Worm (Caenorhabditis elegans) whole organism, young adult: ENCODE data around the gene snf-9.

Source experiments
- B0019.2 ChIP-seq: fragments of 200-800 bp; sonication (Bioruptor generic); conservative IDR thresholded peaks from 2 replicates; pipeline ENCODE4 v1.3.6; 2022; ENCODE audit warnings: missing genetic modification reagents, missing genetic modification characterization, missing compliant biosample characterization
- B0035.1 ChIP-seq: sonication (generic microtip); optimal IDR thresholded peaks from 2 replicates; lab custom pipeline; 2016; ENCODE audit warnings: missing genetic modification characterization, mild to moderate bottlenecking, missing compliant biosample characterization, missing genotype, missing genetic modification reagents
- B0261.1 ChIP-seq: sonication (generic microtip); optimal IDR thresholded peaks from 2 replicates; lab custom pipeline; 2016; ENCODE audit warnings: mild to moderate bottlenecking, missing genetic modification characterization, moderate library complexity, missing compliant biosample characterization
- C06A6.2 ChIP-seq: fragments of 200-800 bp; sonication (Bioruptor generic); conservative IDR thresholded peaks from 2 replicates; pipeline ENCODE4 v1.3.6; 2022; ENCODE audit warnings: missing genetic modification characterization, missing compliant biosample characterization
- C17E4.6 ChIP-seq: fragments of 200-800 bp; sonication (Bioruptor generic); IDR thresholded peaks from 2 replicates; pipeline ENCODE4 v1.3.6; 2022; ENCODE audit warnings: missing genetic modification reagents, missing genetic modification characterization, missing compliant biosample characterization
- D2030.7 ChIP-seq: fragments of 200-800 bp; sonication (Bioruptor generic); IDR thresholded peaks from 2 replicates; pipeline ENCODE4 v1.3.6; 2022; ENCODE audit warnings: missing genetic modification reagents, missing genetic modification characterization, missing compliant biosample characterization
- F22D6.2 ChIP-seq: sonication (generic microtip); optimal IDR thresholded peaks from 2 replicates; lab custom pipeline; 2016; ENCODE audit warnings: mild to moderate bottlenecking, missing genetic modification characterization, missing compliant biosample characterization
- F52B5.7 ChIP-seq: sonication (generic microtip); optimal IDR thresholded peaks from 2 replicates; lab custom pipeline; 2016; ENCODE audit warnings: mild to moderate bottlenecking, missing genetic modification characterization, missing compliant biosample characterization
- K11D2.4 ChIP-seq: fragments of 200-800 bp; sonication (Bioruptor generic); IDR thresholded peaks from 2 replicates; pipeline ENCODE4 v1.3.6; 2022; ENCODE audit warnings: missing genetic modification reagents, missing genetic modification characterization, missing compliant biosample characterization
- K12H6.12 ChIP-seq: fragments of 200-800 bp; sonication (Bioruptor generic); optimal IDR thresholded peaks from 2 replicates; lab custom pipeline; 2018; ENCODE audit warnings: mild to moderate bottlenecking, missing genetic modification characterization, missing compliant biosample characterization
- Y79H2A.3 ChIP-seq: fragments of 200-800 bp; sonication (Bioruptor generic); conservative IDR thresholded peaks from 2 replicates; pipeline ENCODE4 v1.3.6; 2022; ENCODE audit warnings: missing genetic modification reagents, missing genetic modification characterization, missing compliant biosample characterization
- akir-1 ChIP-seq: fragments of 200-800 bp; sonication (Bioruptor generic); optimal IDR thresholded peaks from 2 replicates; lab custom pipeline; 2018; ENCODE audit warnings: mild to moderate bottlenecking, missing genetic modification characterization, moderate library complexity, missing compliant biosample characterization
- atf-7 ChIP-seq: sonication (generic microtip); optimal IDR thresholded peaks from 2 replicates; lab custom pipeline; 2017; ENCODE audit warnings: mild to moderate bottlenecking, missing genetic modification characterization, missing compliant biosample characterization
- bed-2 ChIP-seq: fragments of 200-800 bp; sonication (Bioruptor generic); IDR thresholded peaks from 2 replicates; pipeline ENCODE4 v1.3.6; 2022; ENCODE audit warnings: missing genetic modification reagents, missing genetic modification characterization, missing compliant biosample characterization
- ccch-3 ChIP-seq: fragments of 200-800 bp; sonication (Bioruptor generic); optimal IDR thresholded peaks from 2 replicates; lab custom pipeline; 2018; ENCODE audit warnings: mild to moderate bottlenecking, missing genetic modification characterization, missing compliant biosample characterization
- ceh-40 ChIP-seq: fragments of 200-800 bp; sonication (Bioruptor generic); IDR thresholded peaks from 2 replicates; pipeline ENCODE4 v1.3.6; 2022; ENCODE audit warnings: missing genetic modification characterization, missing compliant biosample characterization
- ceh-91 ChIP-seq: fragments of 200-800 bp; sonication (Bioruptor generic); IDR thresholded peaks from 2 replicates; pipeline ENCODE4 v1.3.6; 2022; ENCODE audit warnings: missing genetic modification reagents, missing genetic modification characterization, missing compliant biosample characterization
- dox-1 ChIP-seq: fragments of 200-800 bp; sonication (Bioruptor generic); IDR thresholded peaks from 2 replicates; pipeline ENCODE4 v1.3.6; 2022; ENCODE audit warnings: missing genetic modification reagents, missing genetic modification characterization, missing compliant biosample characterization
- dpl-1 ChIP-seq: fragments of 150-350 bp; optimal IDR thresholded peaks from 2 replicates; lab custom pipeline; 2014; ENCODE audit warnings: missing biosample characterization, missing genetic modification reagents, missing genetic modification characterization
- egl-44 ChIP-seq: fragments of 200-800 bp; sonication (Bioruptor generic); IDR thresholded peaks from 2 replicates; pipeline ENCODE4 v1.3.6; 2022; ENCODE audit warnings: missing genetic modification reagents, missing genetic modification characterization, missing compliant biosample characterization
- gei-17 ChIP-seq: fragments of 200-800 bp; sonication (Bioruptor generic); optimal IDR thresholded peaks from 2 replicates; lab custom pipeline; 2018; ENCODE audit warnings: mild to moderate bottlenecking, missing genetic modification characterization, missing compliant biosample characterization
- him-1 ChIP-seq: sonication (generic microtip); optimal IDR thresholded peaks from 2 replicates; lab custom pipeline; 2016; ENCODE audit warnings: missing genotype, missing genetic modification reagents, missing genetic modification characterization, missing compliant biosample characterization
- hlh-12 ChIP-seq: sonication (generic microtip); optimal IDR thresholded peaks from 2 replicates; lab custom pipeline; 2016; ENCODE audit warnings: missing genetic modification characterization, missing compliant biosample characterization
- hlh-26 ChIP-seq: fragments of 200-800 bp; sonication (Bioruptor generic); conservative IDR thresholded peaks from 2 replicates; pipeline ENCODE4 v1.3.6; 2022; ENCODE audit warnings: missing genetic modification reagents, missing genetic modification characterization, missing compliant biosample characterization
- hmg-1.2 ChIP-seq: fragments of 200-800 bp; sonication (Bioruptor generic); IDR thresholded peaks from 2 replicates; pipeline ENCODE4 v1.3.6; 2022; ENCODE audit warnings: missing genetic modification reagents, missing genetic modification characterization, missing compliant biosample characterization
- hrde-1 ChIP-seq: sonication (generic microtip); optimal IDR thresholded peaks from 2 replicates; lab custom pipeline; 2016; ENCODE audit warnings: missing genetic modification characterization, mild to moderate bottlenecking, missing compliant biosample characterization, moderate library complexity, missing genotype, missing genetic modification reagents, borderline replicate concordance
- lag-1 ChIP-seq: fragments of 200-800 bp; sonication (Bioruptor generic); IDR thresholded peaks from 2 replicates; pipeline ENCODE4 v1.3.6; 2022; ENCODE audit warnings: missing genetic modification reagents, missing genetic modification characterization, missing compliant biosample characterization
- let-526 ChIP-seq: fragments of 200-800 bp; sonication (Bioruptor generic); IDR thresholded peaks from 2 replicates; pipeline ENCODE4 v1.3.6; 2022; ENCODE audit warnings: missing genetic modification reagents, missing genetic modification characterization, missing compliant biosample characterization
- lin-26 ChIP-seq: fragments of 200-800 bp; sonication (Bioruptor generic); IDR thresholded peaks from 2 replicates; pipeline ENCODE4 v1.3.6; 2022; ENCODE audit warnings: missing genetic modification reagents, missing genetic modification characterization, missing compliant biosample characterization
- madf-6 ChIP-seq: fragments of 200-800 bp; sonication (Bioruptor generic); IDR thresholded peaks from 2 replicates; pipeline ENCODE4 v1.3.6; 2022; ENCODE audit warnings: missing genetic modification reagents, missing genetic modification characterization, missing compliant biosample characterization
- madf-8 ChIP-seq: fragments of 200-800 bp; sonication (Bioruptor generic); conservative IDR thresholded peaks from 2 replicates; pipeline ENCODE4 v1.3.6; 2022; ENCODE audit warnings: missing genetic modification reagents, missing genetic modification characterization, missing compliant biosample characterization
- nfyb-1 ChIP-seq: fragments of 200-800 bp; sonication (Bioruptor generic); IDR thresholded peaks from 2 replicates; pipeline ENCODE4 v1.3.6; 2022; ENCODE audit warnings: missing genetic modification reagents, missing genetic modification characterization, missing compliant biosample characterization
- nhr-80 ChIP-seq: sonication (generic microtip); optimal IDR thresholded peaks from 2 replicates; lab custom pipeline; 2016; ENCODE audit warnings: missing genetic modification characterization, missing compliant biosample characterization
- nhr-90 ChIP-seq: sonication (generic microtip); optimal IDR thresholded peaks from 2 replicates; lab custom pipeline; 2016; ENCODE audit warnings: missing genotype, mild to moderate bottlenecking, missing genetic modification characterization, missing compliant biosample characterization
- pbrm-1 ChIP-seq: fragments of 200-800 bp; sonication (Bioruptor generic); IDR thresholded peaks from 2 replicates; pipeline ENCODE4 v1.3.6; 2022; ENCODE audit warnings: missing genetic modification reagents, missing genetic modification characterization, missing compliant biosample characterization
- pha-4 ChIP-seq: fragments of 150-350 bp; sonication (generic microtip); optimal IDR thresholded peaks from 2 replicates; lab custom pipeline; 2014; ENCODE audit warnings: missing biosample characterization, missing genetic modification reagents, missing genetic modification characterization
- rcor-1 ChIP-seq: fragments of 200-800 bp; sonication (Bioruptor generic); IDR thresholded peaks from 2 replicates; pipeline ENCODE4 v1.3.6; 2022; ENCODE audit warnings: missing genetic modification reagents, missing genetic modification characterization, missing compliant biosample characterization
- sptf-2 ChIP-seq: fragments of 200-800 bp; sonication (Bioruptor generic); optimal IDR thresholded peaks from 2 replicates; lab custom pipeline; 2018; ENCODE audit warnings: mild to moderate bottlenecking, missing genetic modification characterization, missing compliant biosample characterization
- tlf-1 ChIP-seq: fragments of 200-800 bp; sonication (Bioruptor generic); optimal IDR thresholded peaks from 2 replicates; lab custom pipeline; 2018; ENCODE audit warnings: mild to moderate bottlenecking, missing genetic modification characterization, missing compliant biosample characterization
- zfh-2 ChIP-seq: fragments of 200-800 bp; sonication (Bioruptor generic); conservative IDR thresholded peaks from 2 replicates; pipeline ENCODE4 v1.3.6; 2022; ENCODE audit warnings: missing genetic modification reagents, missing genetic modification characterization, missing compliant biosample characterization
- zim-3 ChIP-seq: sonication (generic microtip); optimal IDR thresholded peaks from 2 replicates; lab custom pipeline; 2017; ENCODE audit warnings: mild to moderate bottlenecking, missing genetic modification characterization, moderate library complexity, missing compliant biosample characterization
- ztf-18 ChIP-seq: sonication (generic microtip); optimal IDR thresholded peaks from 2 replicates; lab custom pipeline; 2016; ENCODE audit warnings: missing genotype, mild to moderate bottlenecking, missing genetic modification characterization, missing compliant biosample characterization

Gene snf-9

DNA sequence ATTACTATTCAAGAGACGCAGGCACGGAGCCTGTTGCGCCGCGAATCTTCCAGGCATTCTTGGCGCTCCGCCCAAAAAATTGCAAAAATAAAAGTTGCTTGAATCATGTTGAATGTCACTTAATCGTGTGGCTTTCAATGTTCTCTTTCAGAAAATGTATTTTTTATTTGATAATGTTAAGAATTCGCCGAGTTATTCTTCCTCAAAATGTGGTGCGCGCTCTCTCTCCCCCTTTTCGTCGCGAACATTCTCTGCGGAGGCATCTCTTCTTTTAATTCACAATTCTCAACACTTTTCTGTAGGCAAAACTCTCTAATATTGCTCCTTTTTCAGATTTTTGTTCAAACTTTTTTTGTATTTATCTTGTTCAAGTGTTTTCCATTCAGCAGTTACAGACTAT is 33.6 kb upstream of the snf-9 start (continued):
- peak; percentile 1 for TF ChIP-seq akir-1 (GFP tag; lab: Kevin White, UChicago)
- TF ChIP-seq let-526, result peak; percentile 98
- TF ChIP-seq C06A6.2, result peak; percentile 91
- peak; percentile 96 for TF ChIP-seq K11D2.4 (GFP tag; lab: Robert Waterston, UW)
- 0 out of 2 replicates have a peak, but pooled peaks have one; percentile 31 for TF ChIP-seq zfh-2 (GFP tag; lab: Robert Waterston, UW)
- peak; percentile 91 for TF ChIP-seq hmg-1.2 (GFP tag; lab: Robert Waterston, UW)
- peak; percentile 91 for TF ChIP-seq rcor-1
- peak; percentile 80 for TF ChIP-seq B0019.2 (GFP tag; lab: Robert Waterston, UW)
- no peak for TF ChIP-seq sptf-2
- peak; percentile 93 for TF ChIP-seq C17E4.6 (GFP tag; lab: Robert Waterston, UW)
- peak; percentile 45 for TF ChIP-seq dpl-1 (GFP tag; lab: Kevin White, UChicago)
- peak; percentile 93 for TF ChIP-seq F52B5.7
- TF ChIP-seq hrde-1, result peak; percentile 74
- peak; percentile 78 for TF ChIP-seq ztf-18 (tag; lab: Kevin White, UChicago)
- peak; percentile 99 for TF ChIP-seq D2030.7 (GFP tag; lab: Robert Waterston, UW)
- TF ChIP-seq pha-4, result peak; percentile 97
- no peak for TF ChIP-seq hlh-26
- peak; percentile 96 for TF ChIP-seq dox-1 (GFP tag; lab: Robert Waterston, UW)
- TF ChIP-seq ceh-91, result peak; percentile 92
- peak; percentile 68 for TF ChIP-seq lin-26 (GFP tag; lab: Robert Waterston, UW)
- no peak for TF ChIP-seq lag-1 (GFP tag; lab: Robert Waterston, UW)
- TF ChIP-seq madf-8, result peak; percentile 61
- TF ChIP-seq him-1 (tag; lab: Kevin White, UChicago), result peak; percentile 23
- TF ChIP-seq egl-44 (GFP tag; lab: Robert Waterston, UW), result peak; percentile 61; the same call in 1 of the 2 replicates
- TF ChIP-seq ccch-3, result peak; percentile 76
- TF ChIP-seq F22D6.2 (tag; lab: Kevin White, UChicago), result peak; percentile 85
- TF ChIP-seq bed-2 (GFP tag; lab: Robert Waterston, UW), result peak; percentile 77
- TF ChIP-seq K12H6.12 (tag; lab: Kevin White, UChicago), result peak; percentile 99
- peak; percentile 95 for TF ChIP-seq nfyb-1 (GFP tag; lab: Robert Waterston, UW)
- peak; percentile 95 for TF ChIP-seq zim-3
- TF ChIP-seq nhr-80 (tag; lab: Kevin White, UChicago), result peak; percentile 49
- peak; percentile 91 for TF ChIP-seq B0035.1 (tag; lab: Kevin White, UChicago)
- peak; percentile 42 for TF ChIP-seq B0261.1 (tag; lab: Kevin White, UChicago)
- TF ChIP-seq pbrm-1 (GFP tag; lab: Robert Waterston, UW), result peak; percentile 98
- peak; percentile 92 for TF ChIP-seq Y79H2A.3 (GFP tag; lab: Robert Waterston, UW)
- peak; percentile 64 for TF ChIP-seq nhr-90
- no peak for TF ChIP-seq hlh-12 (tag; lab: Kevin White, UChicago)
- peak; percentile 71; the same call in 1 of the 2 replicates for TF ChIP-seq ceh-40
- peak; percentile 76 for TF ChIP-seq madf-6 (GFP tag; lab: Robert Waterston, UW)
- TF ChIP-seq atf-7 (tag; lab: Kevin White, UChicago), result peak; percentile 96
- peak; percentile 99 for TF ChIP-seq tlf-1
- TF ChIP-seq gei-17 (GFP tag; lab: Kevin White, UChicago), result peak; percentile 88
